Fruit fly (Drosophila melanogaster) whole organism, embryonic: ENCODE results near the gene CDase.
A peak's percentile ranks its signal among the peaks of the same experiment; 100 is the strongest.

Experiments
- ATbp ChIP-seq: fragments of 200-800 bp; sonication (Bioruptor generic); optimal IDR thresholded peaks from 2 replicates; lab custom pipeline; 2017; ENCODE audit warnings: missing biosample characterization, mild to moderate bottlenecking, missing genetic modification characterization, missing genetic modification reagents
- Asciz ChIP-seq: fragments of 200-800 bp; sonication (Bioruptor generic); optimal IDR thresholded peaks from 2 replicates; lab custom pipeline; 2017; ENCODE audit warnings: missing biosample characterization, mild to moderate bottlenecking, missing genetic modification characterization, missing genetic modification reagents
- Blimp-1 ChIP-seq: fragments of 200-800 bp; sonication (Bioruptor generic); optimal IDR thresholded peaks from 3 replicates; lab custom pipeline; 2018; ENCODE audit warnings: missing biosample characterization, missing genetic modification characterization, mild to moderate bottlenecking, moderate library complexity, missing genetic modification reagents
- CG11696 ChIP-seq: fragments of 200-800 bp; sonication (Bioruptor generic); IDR thresholded peaks from 2 replicates; pipeline ENCODE4 v1.3.6; 2022; ENCODE audit warnings: missing biosample characterization, missing genetic modification characterization
- CG12104 ChIP-seq: fragments of 200-800 bp; sonication (Bioruptor generic); optimal IDR thresholded peaks from 3 replicates; lab custom pipeline; 2016; ENCODE audit warnings: missing biosample characterization, missing genetic modification characterization
- CG12942 ChIP-seq: fragments of 200-800 bp; sonication (Bioruptor generic); optimal IDR thresholded peaks from 3 replicates; lab custom pipeline; 2016; ENCODE audit warnings: missing biosample characterization, missing genetic modification characterization
- CG13287 ChIP-seq: fragments of 200-800 bp; sonication (Bioruptor generic); IDR thresholded peaks from 2 replicates; pipeline ENCODE4 v1.3.6; 2022; ENCODE audit warnings: missing biosample characterization, missing genetic modification characterization; ENCODE audit not compliant: partially characterized antibody
- CG13894 ChIP-seq: fragments of 200-800 bp; sonication (Bioruptor generic); optimal IDR thresholded peaks from 3 replicates; lab custom pipeline; 2018; ENCODE audit warnings: missing biosample characterization, mild to moderate bottlenecking, missing genetic modification characterization, moderate library complexity
- CG14860 ChIP-seq: fragments of 200-800 bp; sonication (Bioruptor generic); IDR thresholded peaks from 3 replicates; pipeline ENCODE4 v1.3.6; 2022; ENCODE audit warnings: missing biosample characterization, missing genetic modification characterization; ENCODE audit not compliant: partially characterized antibody
- CG1647 ChIP-seq: fragments of 200-800 bp; sonication (Bioruptor generic); optimal IDR thresholded peaks from 3 replicates; lab custom pipeline; 2016; ENCODE audit warnings: missing biosample characterization, missing genetic modification characterization
- CG17802 ChIP-seq: fragments of 200-800 bp; sonication (Bioruptor generic); optimal IDR thresholded peaks from 2 replicates; lab custom pipeline; 2018; ENCODE audit warnings: missing biosample characterization, mild to moderate bottlenecking, missing genetic modification characterization, moderate library complexity
- CG18011 ChIP-seq: fragments of 200-800 bp; sonication (Bioruptor generic); optimal IDR thresholded peaks from 2 replicates; lab custom pipeline; 2017; ENCODE audit warnings: missing biosample characterization, missing genetic modification characterization, mild to moderate bottlenecking, moderate library complexity, missing genotype
- CG18476 ChIP-seq: fragments of 200-800 bp; sonication (Bioruptor generic); optimal IDR thresholded peaks from 2 replicates; lab custom pipeline; 2016; ENCODE audit warnings: missing biosample characterization, mild to moderate bottlenecking, missing genetic modification characterization
- CG2202 ChIP-seq: fragments of 200-800 bp; sonication (Bioruptor generic); optimal IDR thresholded peaks from 2 replicates; lab custom pipeline; 2018; ENCODE audit warnings: missing biosample characterization, mild to moderate bottlenecking, missing genetic modification characterization
- CG2889 ChIP-seq: fragments of 200-800 bp; sonication (Bioruptor generic); IDR thresholded peaks from 3 replicates; pipeline ENCODE4 v1.3.6; 2022; ENCODE audit warnings: missing biosample characterization, missing genetic modification characterization
- CG31365 ChIP-seq: fragments of 200-800 bp; sonication (Bioruptor generic); optimal IDR thresholded peaks from 2 replicates; lab custom pipeline; 2018; ENCODE audit warnings: missing biosample characterization, mild to moderate bottlenecking, missing genetic modification characterization
- CG32532 ChIP-seq: fragments of 200-800 bp; sonication (Bioruptor generic); IDR thresholded peaks from 2 replicates; pipeline ENCODE4 v1.3.6; 2022; ENCODE audit warnings: missing biosample characterization, missing genetic modification characterization
- CG3281 ChIP-seq: fragments of 200-800 bp; sonication (Bioruptor generic); optimal IDR thresholded peaks from 3 replicates; lab custom pipeline; 2017; ENCODE audit warnings: missing biosample characterization, mild to moderate bottlenecking, missing genetic modification characterization
- CG3726 ChIP-seq: fragments of 200-800 bp; sonication (Bioruptor generic); IDR thresholded peaks from 3 replicates; pipeline ENCODE4, ENCODE4 v1.3.6; 2022; ENCODE audit warnings: missing biosample characterization, missing genetic modification characterization
- CG4404 ChIP-seq: fragments of 200-800 bp; sonication (Bioruptor generic); IDR thresholded peaks from 2 replicates; pipeline ENCODE4 v1.3.6; 2022; ENCODE audit warnings: missing biosample characterization, missing genetic modification characterization
- CG5180 ChIP-seq: fragments of 200-800 bp; sonication (Bioruptor generic); optimal IDR thresholded peaks from 3 replicates; lab custom pipeline; 2017; ENCODE audit warnings: missing biosample characterization, missing genetic modification characterization, mild to moderate bottlenecking, moderate library complexity, missing genetic modification reagents
- CG6175 ChIP-seq: fragments of 200-800 bp; sonication (Bioruptor generic); IDR thresholded peaks from 3 replicates; pipeline ENCODE4 v1.3.6; 2022; ENCODE audit warnings: missing biosample characterization, missing genetic modification characterization
- CG8478 ChIP-seq: fragments of >200 bp; optimal IDR thresholded peaks from 2 replicates; lab custom pipeline; 2018
- CG8765 ChIP-seq: fragments of 200-800 bp; sonication (Bioruptor generic); IDR thresholded peaks from 2 replicates; pipeline ENCODE4 v1.3.6; 2022; ENCODE audit warnings: missing biosample characterization, missing genetic modification characterization
- Chrac-16 ChIP-seq: fragments of 200-800 bp; sonication (Bioruptor generic); optimal IDR thresholded peaks from 3 replicates; lab custom pipeline; 2016; ENCODE audit warnings: missing biosample characterization, missing genetic modification characterization
- D19B ChIP-seq: fragments of 200-800 bp; sonication (Bioruptor generic); optimal IDR thresholded peaks from 2 replicates; lab custom pipeline; 2017; ENCODE audit warnings: missing biosample characterization, mild to moderate bottlenecking, missing genetic modification characterization
- Deaf1 ChIP-seq: fragments of 200-800 bp; optimal IDR thresholded peaks from 3 replicates; lab custom pipeline; 2019; ENCODE audit warnings: missing biosample characterization, mild to moderate bottlenecking, missing genetic modification characterization, moderate library complexity
- Dfd ChIP-seq, 2 experiments: fragments of >200 bp; optimal IDR thresholded peaks; 2 replicates each; lab custom pipeline; 2017; ENCODE audit warnings: missing biosample characterization in 2 of 2, missing genetic modification characterization in 2 of 2
- Dp ChIP-seq: fragments of 200-800 bp; sonication (Bioruptor generic); optimal IDR thresholded peaks from 2 replicates; lab custom pipeline; 2018; ENCODE audit warnings: missing biosample characterization, mild to moderate bottlenecking, missing genetic modification characterization, moderate library complexity
- E2f2 ChIP-seq: fragments of 200-800 bp; sonication (Bioruptor generic); IDR thresholded peaks from 2 replicates; pipeline ENCODE4 v1.3.6; 2022; ENCODE audit warnings: missing biosample characterization, missing genetic modification characterization
- HLH3B ChIP-seq: fragments of 200-800 bp; sonication (Bioruptor generic); IDR thresholded peaks from 2 replicates; pipeline ENCODE4 v1.3.6; 2022; ENCODE audit warnings: missing biosample characterization, missing genetic modification characterization
- HLH4C ChIP-seq: fragments of 200-800 bp; sonication (Bioruptor generic); IDR thresholded peaks from 3 replicates; pipeline ENCODE4 v1.3.6; 2022; ENCODE audit warnings: missing biosample characterization, missing genetic modification characterization; ENCODE audit not compliant: partially characterized antibody
- Lim3 ChIP-seq: fragments of 200-800 bp; sonication (Bioruptor generic); IDR thresholded peaks from 2 replicates; pipeline ENCODE4 v1.3.6; 2022; ENCODE audit warnings: missing biosample characterization, missing genetic modification characterization
- Mad ChIP-seq: fragments of 200-800 bp; sonication (Bioruptor generic); optimal IDR thresholded peaks from 2 replicates; lab custom pipeline; 2016; ENCODE audit warnings: missing biosample characterization, missing genetic modification characterization
- Nf-YA ChIP-seq: fragments of 200-800 bp; sonication (Bioruptor generic); IDR thresholded peaks from 2 replicates; pipeline ENCODE4 v1.3.6; 2022; ENCODE audit warnings: missing biosample characterization, missing genetic modification characterization
- Optix ChIP-seq: fragments of 200-800 bp; sonication (Bioruptor generic); IDR thresholded peaks from 3 replicates; pipeline ENCODE4 v1.3.6; 2022; ENCODE audit warnings: missing biosample characterization, missing genetic modification characterization
- Rfx ChIP-seq: fragments of 200-800 bp; sonication (Bioruptor generic); IDR thresholded peaks from 2 replicates; pipeline ENCODE4 v1.3.6; 2022; ENCODE audit warnings: missing biosample characterization, missing genetic modification characterization
- Rx ChIP-seq: fragments of 200-800 bp; sonication (Bioruptor generic); IDR thresholded peaks from 2 replicates; pipeline ENCODE4 v1.3.6; 2022; ENCODE audit warnings: missing biosample characterization, missing genetic modification characterization
- Sry-δ ChIP-seq: fragments of 200-800 bp; sonication (Bioruptor generic); optimal IDR thresholded peaks from 2 replicates; lab custom pipeline; 2016; ENCODE audit warnings: missing biosample characterization, missing genetic modification characterization
- btn ChIP-seq: fragments of 200-800 bp; sonication (Bioruptor generic); optimal IDR thresholded peaks from 2 replicates; lab custom pipeline; 2016; ENCODE audit warnings: missing biosample characterization, missing genetic modification characterization
- chn ChIP-seq: fragments of 200-800 bp; sonication (Bioruptor generic); optimal IDR thresholded peaks from 2 replicates; lab custom pipeline; 2016; ENCODE audit warnings: missing biosample characterization, missing genetic modification characterization
- cwo ChIP-seq: fragments of 200-800 bp; sonication (Bioruptor generic); optimal IDR thresholded peaks from 3 replicates; lab custom pipeline; 2017; ENCODE audit warnings: missing biosample characterization, missing genetic modification characterization, mild to moderate bottlenecking, moderate library complexity, missing genetic modification reagents
- ewg ChIP-seq: fragments of 200-800 bp; sonication (Bioruptor generic); optimal IDR thresholded peaks from 3 replicates; lab custom pipeline; 2017; ENCODE audit warnings: mild to moderate bottlenecking, missing biosample characterization, missing genetic modification reagents, missing genetic modification characterization
- gem ChIP-seq: fragments of 200-800 bp; sonication (Bioruptor generic); optimal IDR thresholded peaks from 2 replicates; lab custom pipeline; 2019; ENCODE audit warnings: missing biosample characterization, mild to moderate bottlenecking, missing genetic modification characterization, moderate library complexity
- ham ChIP-seq: fragments of 200-800 bp; sonication (Bioruptor generic); IDR thresholded peaks from 2 replicates; pipeline ENCODE4 v1.3.6; 2022; ENCODE audit warnings: missing biosample characterization, missing genetic modification characterization
- onecut ChIP-seq: fragments of 200-800 bp; sonication (Bioruptor generic); IDR thresholded peaks from 2 replicates; pipeline ENCODE4 v1.3.6; 2022; ENCODE audit warnings: missing biosample characterization, missing genetic modification characterization
- prd ChIP-seq, 3 experiments: fragments of >200 bp in 2 of 3; fragments of 200-800 bp in 1 of 3; sonication (Bioruptor generic) in 1 of 3; optimal IDR thresholded peaks in 2 of 3; IDR thresholded peaks in 1 of 3; 2 replicates in 2 of 3; 3 replicates in 1 of 3; pipeline versions ENCODE4 v1.3.6 to Lab custom; 2017 to 2022; ENCODE audit warnings: missing biosample characterization in 1 of 3, missing genetic modification characterization in 1 of 3
- sc ChIP-seq, 3 experiments: fragments of >200 bp in 2 of 3; fragments of 200-800 bp in 1 of 3; sonication (Bioruptor generic) in 1 of 3; optimal IDR thresholded peaks; 2 replicates in 2 of 3; 3 replicates in 1 of 3; lab custom pipeline; 2017; ENCODE audit warnings: mild to moderate bottlenecking in 1 of 3, missing biosample characterization in 1 of 3, missing genetic modification characterization in 1 of 3, missing genetic modification reagents in 1 of 3
- seq ChIP-seq: fragments of 200-800 bp; sonication (Bioruptor generic); IDR thresholded peaks from 2 replicates; pipeline ENCODE4 v1.3.6; 2022; ENCODE audit warnings: missing biosample characterization, missing genetic modification characterization
- zf30C ChIP-seq: fragments of 200-800 bp; sonication (Bioruptor generic); optimal IDR thresholded peaks from 3 replicates; lab custom pipeline; 2018; ENCODE audit warnings: missing biosample characterization, mild to moderate bottlenecking, missing genetic modification characterization

CDase gene

dm6 chr3R:30455817-30456544 is 3.3 kb upstream of the CDase start, which contains the start of gene aralar1 (continued):
- TF ChIP-seq Asciz (GFP tag; lab: Kevin White, UChicago) (no peak), CG31365 (no peak), chn (GFP tag; lab: Kevin White, UChicago) (no peak), CG3281 (GFP tag; lab: Kevin White, UChicago) (no peak), HLH4C (GFP tag; lab: Robert Waterston, UW) (0 out of 3 replicates have a peak, but pooled peaks have one; percentile 20), onecut (peak; percentile 41), Blimp-1 (no peak), CG2889 (GFP tag; lab: Robert Waterston, UW) (no peak), CG17802 (peak; percentile 55), gem (tag; lab: Kevin White, UChicago) (no peak), CG1647 (no peak), CG12942 (GFP tag; lab: Kevin White, UChicago) (no peak), CG8478 (lab: Kevin White, UChicago) (peak; percentile 24), zf30C (GFP tag; lab: Kevin White, UChicago) (no peak), CG32532 (GFP tag; lab: Robert Waterston, UW) (no peak), Rx (GFP tag; lab: Robert Waterston, UW) (no peak), HLH3B (GFP tag; lab: Robert Waterston, UW) (no peak), ham (GFP tag; lab: Robert Waterston, UW) (no peak), CG13287 (GFP tag; lab: Robert Waterston, UW) (no peak), CG11696 (no peak), Dfd (GFP tag; optimal IDR thresholded peaks at IDR 0.05; lab: Kevin White, UChicago) (peak in 1 of 2 experiments; percentile 26), CG2202 (tag; lab: Kevin White, UChicago) (no peak), CG18476 (GFP tag; lab: Kevin White, UChicago) (no peak), Chrac-16 (no peak), CG8765 (GFP tag; lab: Robert Waterston, UW) (no peak), CG18011 (no peak), ATbp (GFP tag; lab: Kevin White, UChicago) (no peak), cwo (GFP tag; lab: Kevin White, UChicago) (no peak), E2f2 (GFP tag; lab: Robert Waterston, UW) (peak; percentile 40; the same call in 1 of the 2 replicates)

DNA sequence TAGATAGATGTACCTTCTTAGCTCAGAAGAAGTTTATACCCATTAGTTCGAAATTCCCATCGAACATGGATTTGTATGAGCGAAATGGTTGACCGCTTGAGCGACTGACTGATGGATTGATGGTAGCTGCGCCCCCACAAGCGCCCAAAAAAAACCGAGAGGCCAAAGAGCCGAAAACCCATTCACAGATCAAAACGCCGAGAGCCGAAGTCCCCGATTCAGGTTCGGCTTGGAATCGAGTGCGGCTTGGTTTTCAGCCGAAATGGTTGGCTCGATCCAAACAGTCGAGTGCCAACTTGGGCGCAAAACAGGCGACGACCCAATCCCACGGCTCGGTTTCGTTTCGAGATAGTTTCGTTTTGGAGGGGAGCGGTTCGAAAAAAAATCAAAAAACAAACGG is 866 bp downstream of the CDase start:
- TF ChIP-seq Sry-δ (no peak), CG4404 (GFP tag; lab: Robert Waterston, UW) (no peak), Deaf1 (tag; lab: Kevin White, UChicago) (peak; percentile 97), sc (optimal IDR thresholded peaks at IDR 0.05; lab: Kevin White, UChicago) (no peak), sc (GFP tag; optimal IDR thresholded peaks at IDR 0.05; lab: Kevin White, UChicago) (no peak), Lim3 (GFP tag; lab: Robert Waterston, UW) (no peak), CG5180 (GFP tag; lab: Kevin White, UChicago) (peak; percentile 99), prd (optimal IDR thresholded peaks at IDR 0.05; lab: Kevin White, UChicago) (no peak), prd (GFP tag; IDR thresholded peaks at IDR 0.05; lab: Robert Waterston, UW) (no peak), CG13894 (tag; lab: Kevin White, UChicago) (peak; percentile 52), Nf-YA (no peak), Optix (no peak), CG6175 (GFP tag; lab: Robert Waterston, UW) (no peak), D19B (GFP tag; lab: Kevin White, UChicago) (peak; percentile 24), CG14860 (GFP tag; lab: Robert Waterston, UW) (no peak), CG12104 (GFP tag; lab: Kevin White, UChicago) (no peak), btn (GFP tag; lab: Kevin White, UChicago) (no peak), ewg (no peak), Rfx (GFP tag; lab: Robert Waterston, UW) (0 out of 2 replicates have a peak, but pooled peaks have one; percentile 7), Dp (GFP tag; lab: Kevin White, UChicago) (no peak), Mad (GFP tag; lab: Kevin White, UChicago) (no peak), CG3726 (no peak), CG11696 (no peak), seq (GFP tag; lab: Robert Waterston, UW) (no peak)
